Fruit fly (Drosophila melanogaster) whole organism, embryonic: ENCODE results near the gene CG34268.

Source experiments
- Antp ChIP-seq: fragments of 200-800 bp; sonication (Bioruptor generic); optimal IDR thresholded peaks from 3 replicates; lab custom pipeline; 2016; ENCODE audit warnings: missing biosample characterization, missing genetic modification characterization
- Atf3 ChIP-seq: fragments of 200-800 bp; sonication (Bioruptor generic); optimal IDR thresholded peaks from 3 replicates; lab custom pipeline; 2016; ENCODE audit warnings: missing biosample characterization, missing genetic modification characterization
- Bdp1 ChIP-seq: fragments of 200-800 bp; sonication (Bioruptor generic); optimal IDR thresholded peaks from 3 replicates; lab custom pipeline; 2016; ENCODE audit warnings: missing biosample characterization, missing genetic modification characterization
- Bteb2 ChIP-seq: fragments of 200-800 bp; sonication (Bioruptor generic); optimal IDR thresholded peaks from 2 replicates; lab custom pipeline; 2016; ENCODE audit warnings: missing biosample characterization, missing genetic modification characterization
- CG10147 ChIP-seq: fragments of 200-800 bp; sonication (Bioruptor generic); optimal IDR thresholded peaks from 2 replicates; lab custom pipeline; 2019; ENCODE audit warnings: missing biosample characterization, mild to moderate bottlenecking, missing genetic modification characterization, moderate library complexity
- CG10654 ChIP-seq: fragments of 200-800 bp; sonication (Bioruptor generic); optimal IDR thresholded peaks from 2 replicates; lab custom pipeline; 2016; ENCODE audit warnings: missing biosample characterization, missing genetic modification characterization
- CG10959 ChIP-seq: fragments of 200-800 bp; sonication (Bioruptor generic); IDR thresholded peaks from 2 replicates; pipeline ENCODE4 v1.3.6; 2022; ENCODE audit warnings: missing biosample characterization, missing genetic modification characterization
- CG11398 ChIP-seq: fragments of 200-800 bp; sonication (Bioruptor generic); optimal IDR thresholded peaks from 2 replicates; lab custom pipeline; 2016; ENCODE audit warnings: missing biosample characterization, missing genetic modification characterization
- CG11456 ChIP-seq: fragments of 200-800 bp; sonication (Bioruptor generic); IDR thresholded peaks from 3 replicates; pipeline ENCODE4 v1.3.6; 2022; ENCODE audit warnings: missing biosample characterization, missing genetic modification characterization
- CG11560 ChIP-seq: fragments of 200-800 bp; sonication (Bioruptor generic); IDR thresholded peaks from 3 replicates; pipeline ENCODE4 v1.3.6; 2022; ENCODE audit warnings: missing biosample characterization, missing genetic modification characterization
- CG17385 ChIP-seq: fragments of 200-800 bp; sonication (Bioruptor generic); optimal IDR thresholded peaks from 3 replicates; lab custom pipeline; 2018; ENCODE audit warnings: missing biosample characterization, mild to moderate bottlenecking, missing genetic modification characterization
- CG17612 ChIP-seq: fragments of 200-800 bp; sonication (Bioruptor generic); IDR thresholded peaks from 2 replicates; pipeline ENCODE4 v1.3.6; 2022; ENCODE audit warnings: missing biosample characterization, missing genetic modification characterization
- CG2116 ChIP-seq: fragments of 200-800 bp; sonication (Bioruptor generic); optimal IDR thresholded peaks from 3 replicates; lab custom pipeline; 2018; ENCODE audit warnings: missing biosample characterization, mild to moderate bottlenecking, missing genetic modification characterization
- CG2202 ChIP-seq: fragments of 200-800 bp; sonication (Bioruptor generic); optimal IDR thresholded peaks from 2 replicates; lab custom pipeline; 2018; ENCODE audit warnings: missing biosample characterization, mild to moderate bottlenecking, missing genetic modification characterization
- CG2712 ChIP-seq: fragments of 200-800 bp; optimal IDR thresholded peaks from 3 replicates; lab custom pipeline; 2019; ENCODE audit warnings: missing biosample characterization, mild to moderate bottlenecking, missing genetic modification characterization, moderate library complexity
- CG3065 ChIP-seq: fragments of 200-800 bp; sonication (Bioruptor generic); optimal IDR thresholded peaks from 2 replicates; lab custom pipeline; 2016; ENCODE audit warnings: missing biosample characterization, missing genetic modification characterization
- CG3995 ChIP-seq: fragments of 200-800 bp; sonication (Bioruptor generic); optimal IDR thresholded peaks from 3 replicates; lab custom pipeline; 2016; ENCODE audit warnings: missing biosample characterization, missing genetic modification characterization
- CG6272 ChIP-seq: fragments of 200-800 bp; sonication (Bioruptor generic); IDR thresholded peaks from 2 replicates; pipeline ENCODE4 v1.3.6; 2022; ENCODE audit warnings: missing biosample characterization, missing genetic modification characterization
- CG7271 ChIP-seq: fragments of 200-800 bp; sonication (Bioruptor generic); optimal IDR thresholded peaks from 2 replicates; lab custom pipeline; 2018; ENCODE audit warnings: missing biosample characterization, mild to moderate bottlenecking, missing genetic modification characterization, moderate library complexity
- CG7839 ChIP-seq: fragments of 200-800 bp; sonication (Bioruptor generic); optimal IDR thresholded peaks from 3 replicates; lab custom pipeline; 2018; ENCODE audit warnings: missing biosample characterization, mild to moderate bottlenecking, missing genetic modification characterization, moderate library complexity
- CG7928 ChIP-seq: fragments of 200-800 bp; sonication (Bioruptor generic); optimal IDR thresholded peaks from 2 replicates; lab custom pipeline; 2017; ENCODE audit warnings: missing biosample characterization, mild to moderate bottlenecking, missing genetic modification characterization
- CG8388 ChIP-seq: fragments of 200-800 bp; sonication (Bioruptor generic); optimal IDR thresholded peaks from 2 replicates; lab custom pipeline; 2019; ENCODE audit warnings: missing biosample characterization, mild to moderate bottlenecking, missing genetic modification characterization, moderate library complexity
- CG8478 ChIP-seq: fragments of >200 bp; optimal IDR thresholded peaks from 2 replicates; lab custom pipeline; 2018
- CG8944 ChIP-seq: fragments of 200-800 bp; sonication (Bioruptor generic); optimal IDR thresholded peaks from 3 replicates; lab custom pipeline; 2016; ENCODE audit warnings: missing biosample characterization, missing genetic modification characterization
- D19B ChIP-seq: fragments of 200-800 bp; sonication (Bioruptor generic); optimal IDR thresholded peaks from 2 replicates; lab custom pipeline; 2017; ENCODE audit warnings: missing biosample characterization, mild to moderate bottlenecking, missing genetic modification characterization
- Hsf ChIP-seq: fragments of 200-800 bp; sonication (Bioruptor generic); optimal IDR thresholded peaks from 3 replicates; lab custom pipeline; 2016; ENCODE audit warnings: missing biosample characterization, missing genetic modification characterization
- Lhr ChIP-seq: fragments of 200-800 bp; sonication (Bioruptor generic); optimal IDR thresholded peaks from 3 replicates; lab custom pipeline; 2017; ENCODE audit warnings: mild to moderate bottlenecking, missing biosample characterization, missing genetic modification reagents, missing genetic modification characterization
- Mad ChIP-seq: fragments of 200-800 bp; sonication (Bioruptor generic); optimal IDR thresholded peaks from 2 replicates; lab custom pipeline; 2016; ENCODE audit warnings: missing biosample characterization, missing genetic modification characterization
- Med ChIP-seq: fragments of 200-800 bp; sonication (Bioruptor generic); peaks from one replicate; lab custom pipeline; 2016; ENCODE audit warnings: missing biosample characterization, missing genetic modification characterization, mild to moderate bottlenecking, inconsistent platforms, moderate library complexity
- Meics ChIP-seq: fragments of 200-800 bp; sonication (Bioruptor generic); optimal IDR thresholded peaks from 2 replicates; lab custom pipeline; 2017; ENCODE audit warnings: missing biosample characterization, mild to moderate bottlenecking, missing genetic modification characterization
- Myb ChIP-seq: fragments of 200-800 bp; sonication (Bioruptor generic); optimal IDR thresholded peaks from 2 replicates; lab custom pipeline; 2016; ENCODE audit warnings: missing biosample characterization, missing genetic modification characterization
- Spps ChIP-seq: fragments of 200-800 bp; sonication (Bioruptor generic); optimal IDR thresholded peaks from 2 replicates; lab custom pipeline; 2018; ENCODE audit warnings: missing biosample characterization, mild to moderate bottlenecking, missing genetic modification characterization
- br ChIP-seq: fragments of >200 bp; optimal IDR thresholded peaks from 2 replicates; lab custom pipeline; 2017
- cg ChIP-seq: fragments of 200-800 bp; sonication (Bioruptor generic); optimal IDR thresholded peaks from 3 replicates; lab custom pipeline; 2019; ENCODE audit warnings: missing biosample characterization, mild to moderate bottlenecking, missing genetic modification characterization, moderate library complexity
- gro ChIP-seq: fragments of 200-800 bp; sonication (Bioruptor generic); optimal IDR thresholded peaks from 2 replicates; lab custom pipeline; 2016; ENCODE audit warnings: missing biosample characterization, missing genetic modification characterization
- jumu ChIP-seq: fragments of 200-800 bp; sonication (Bioruptor generic); optimal IDR thresholded peaks from 3 replicates; lab custom pipeline; 2016; ENCODE audit warnings: missing biosample characterization, missing genetic modification characterization
- lmd ChIP-seq: fragments of 200-800 bp; sonication (Bioruptor generic); IDR thresholded peaks from 2 replicates; pipeline ENCODE4 v1.3.6; 2022; ENCODE audit warnings: missing biosample characterization, missing genetic modification characterization
- lola ChIP-seq, 3 experiments: fragments of >200 bp in 2 of 3; fragments of 200-800 bp in 1 of 3; sonication (Bioruptor generic) in 1 of 3; optimal IDR thresholded peaks; 2 replicates each; lab custom pipeline; 2017 to 2019; ENCODE audit warnings: missing biosample characterization in 3 of 3, missing genetic modification characterization in 3 of 3, mild to moderate bottlenecking in 1 of 3, moderate library complexity in 1 of 3
- nerfin-2 ChIP-seq: fragments of 200-800 bp; sonication (Bioruptor generic); IDR thresholded peaks from 2 replicates; pipeline ENCODE4 v1.3.6; 2022; ENCODE audit warnings: missing biosample characterization, missing genetic modification characterization; ENCODE audit not compliant: partially characterized antibody
- nom ChIP-seq: fragments of 200-800 bp; sonication (Bioruptor generic); optimal IDR thresholded peaks from 2 replicates; lab custom pipeline; 2017; ENCODE audit warnings: missing biosample characterization, missing genetic modification characterization, mild to moderate bottlenecking, moderate library complexity, missing genetic modification reagents
- oc ChIP-seq: fragments of 200-800 bp; sonication (Bioruptor generic); optimal IDR thresholded peaks from 2 replicates; lab custom pipeline; 2018; ENCODE audit warnings: missing biosample characterization, mild to moderate bottlenecking, missing genetic modification characterization, moderate library complexity
- otp ChIP-seq: fragments of 200-800 bp; sonication (Bioruptor generic); IDR thresholded peaks from 3 replicates; pipeline ENCODE4, ENCODE4 v1.3.6; 2022; ENCODE audit warnings: missing biosample characterization, missing genetic modification characterization
- pros ChIP-seq: fragments of 200-800 bp; sonication (Bioruptor generic); optimal IDR thresholded peaks from 3 replicates; lab custom pipeline; 2019; ENCODE audit warnings: missing biosample characterization, mild to moderate bottlenecking, missing genetic modification characterization, moderate library complexity
- pum ChIP-seq: fragments of 200-800 bp; sonication (Bioruptor generic); optimal IDR thresholded peaks from 2 replicates; lab custom pipeline; 2016; ENCODE audit warnings: missing biosample characterization, missing genetic modification characterization
- sens-2 ChIP-seq: fragments of 200-800 bp; sonication (Bioruptor generic); IDR thresholded peaks from 2 replicates; pipeline ENCODE4 v1.3.6; 2022; ENCODE audit warnings: missing biosample characterization, missing genetic modification characterization
- sug ChIP-seq: fragments of 200-800 bp; optimal IDR thresholded peaks from 2 replicates; lab custom pipeline; 2019; ENCODE audit warnings: missing biosample characterization, mild to moderate bottlenecking, missing genetic modification characterization, moderate library complexity
- trem ChIP-seq: fragments of 200-800 bp; optimal IDR thresholded peaks from 3 replicates; lab custom pipeline; 2019; ENCODE audit warnings: missing biosample characterization, mild to moderate bottlenecking, missing genetic modification characterization, moderate library complexity
- twi ChIP-seq: fragments of 200-800 bp; optimal IDR thresholded peaks from 2 replicates; lab custom pipeline; 2019; ENCODE audit warnings: missing biosample characterization, mild to moderate bottlenecking, missing genetic modification characterization, moderate library complexity
- wek ChIP-seq: fragments of 200-800 bp; sonication (Bioruptor generic); optimal IDR thresholded peaks from 3 replicates; lab custom pipeline; 2018; ENCODE audit warnings: missing biosample characterization, mild to moderate bottlenecking, missing genetic modification characterization, moderate library complexity
- z ChIP-seq: fragments of 200-800 bp; sonication (Bioruptor generic); IDR thresholded peaks from 3 replicates; pipeline ENCODE4 v1.3.6; 2022; ENCODE audit warnings: missing biosample characterization, missing genetic modification characterization
- zf30C ChIP-seq: fragments of 200-800 bp; sonication (Bioruptor generic); optimal IDR thresholded peaks from 3 replicates; lab custom pipeline; 2018; ENCODE audit warnings: missing biosample characterization, mild to moderate bottlenecking, missing genetic modification characterization

The CG34268 gene

dm6 chr3L:546819-547441, 46.2 kb downstream of the CG34268 start (continued):
- TF ChIP-seq CG17385 (GFP tag; lab: Kevin White, UChicago) (peak; percentile 66), Hsf (peak; percentile 84), wek (GFP tag; lab: Kevin White, UChicago) (no peak), sens-2 (GFP tag; lab: Robert Waterston, UW) (no peak), CG10959 (GFP tag; lab: Robert Waterston, UW) (peak; percentile 36; the same call in 1 of the 2 replicates), CG11398 (GFP tag; lab: Kevin White, UChicago) (peak; percentile 53), CG3995 (GFP tag; lab: Kevin White, UChicago) (peak; percentile 68), lmd (GFP tag; lab: Robert Waterston, UW) (peak; percentile 90), D19B (GFP tag; lab: Kevin White, UChicago) (peak; percentile 73), CG11456 (GFP tag; lab: Robert Waterston, UW) (peak; percentile 93), CG6272 (GFP tag; lab: Robert Waterston, UW) (no peak), br (no peak), Spps (tag; lab: Kevin White, UChicago) (no peak), oc (tag; lab: Kevin White, UChicago) (peak; percentile 11), Antp (peak; percentile 82), Atf3 (GFP tag; lab: Kevin White, UChicago) (no peak), CG11560 (peak; percentile 65; the same call in 2 of the 3 replicates), CG8478 (no peak), CG7271 (tag; lab: Kevin White, UChicago) (no peak), CG17612 (GFP tag; lab: Robert Waterston, UW) (peak; percentile 88), CG3065 (GFP tag; lab: Kevin White, UChicago) (no peak), Bdp1 (GFP tag; lab: Kevin White, UChicago) (peak; percentile 40), gro (GFP tag; lab: Kevin White, UChicago) (peak; percentile 94), nom (GFP tag; lab: Kevin White, UChicago) (no peak), CG8944 (GFP tag; lab: Kevin White, UChicago) (peak; percentile 54), Bteb2 (peak; percentile 87), zf30C (no peak), CG7928 (GFP tag; lab: Kevin White, UChicago) (peak; percentile 66), z (GFP tag; lab: Robert Waterston, UW) (no peak), CG2202 (tag; lab: Kevin White, UChicago) (no peak), twi (tag; lab: Kevin White, UChicago) (peak; percentile 9), Med (GFP tag; lab: Kevin White, UChicago) (peak; percentile 99), cg (GFP tag; lab: Kevin White, UChicago) (peak; percentile 60), jumu (GFP tag; lab: Kevin White, UChicago) (peak; percentile 71), pum (peak; percentile 57), pros (GFP tag; lab: Kevin White, UChicago) (no peak), CG2116 (GFP tag; lab: Kevin White, UChicago) (peak; percentile 2), Lhr (GFP tag; lab: Kevin White, UChicago) (no peak), lola (GFP tag; optimal IDR thresholded peaks at IDR 0.05; lab: Kevin White, UChicago) (no peak), Meics (GFP tag; lab: Kevin White, UChicago) (peak; percentile 93), CG10654 (peak; percentile 57), Mad (GFP tag; lab: Kevin White, UChicago) (peak; percentile 3), CG8388 (GFP tag; lab: Kevin White, UChicago) (peak; percentile 8), trem (tag; lab: Kevin White, UChicago) (no peak), CG10147 (GFP tag; lab: Kevin White, UChicago) (peak; percentile 66), sug (peak; percentile 84), otp (GFP tag; lab: Robert Waterston, UW) (peak; percentile 71; the same call in 2 of the 3 replicates), nerfin-2 (GFP tag; lab: Robert Waterston, UW) (no peak), CG7839 (tag; lab: Kevin White, UChicago) (peak; percentile 85), CG2712 (tag; lab: Kevin White, UChicago) (peak; percentile 37), Myb (peak; percentile 71)
